Worm (Caenorhabditis elegans) whole organism, midembryonic: Measurements from ENCODE around the gene pef-1.
A peak's percentile ranks its signal among the peaks of the same experiment; 100 is the strongest.

Experiments used
- T22C8.4 ChIP-seq: fragments of 200-800 bp; sonication (Bioruptor generic); IDR thresholded peaks from 2 replicates; pipeline ENCODE4 v1.3.6; 2022; ENCODE audit warnings: missing genetic modification characterization, missing compliant biosample characterization
- cog-1 ChIP-seq: sonication (generic microtip); optimal IDR thresholded peaks from 2 replicates; lab custom pipeline; 2016; ENCODE audit warnings: missing genetic modification characterization, missing compliant biosample characterization
- flt-1 ChIP-seq: fragments of 200-800 bp; sonication (Bioruptor generic); IDR thresholded peaks from 2 replicates; pipeline ENCODE4 v1.3.6; 2022; ENCODE audit warnings: missing genetic modification characterization, missing compliant biosample characterization
- klf-2 ChIP-seq: fragments of 200-800 bp; sonication (Bioruptor generic); conservative IDR thresholded peaks from 2 replicates; pipeline ENCODE4 v1.3.6; 2022; ENCODE audit warnings: missing genetic modification reagents, missing genetic modification characterization, missing compliant biosample characterization
- med-1 ChIP-seq: sonication (generic microtip); optimal IDR thresholded peaks from 2 replicates; lab custom pipeline; 2017; ENCODE audit warnings: missing genetic modification characterization, mild to moderate bottlenecking, missing compliant biosample characterization, antibody characterized with exemption, missing genetic modification reagents; ENCODE audit not compliant: insufficient read depth
- ref-1 ChIP-seq: fragments of 200-800 bp; sonication (Bioruptor generic); conservative IDR thresholded peaks from 2 replicates; pipeline ENCODE4 v1.3.6; 2022; ENCODE audit warnings: missing genetic modification reagents, missing genetic modification characterization, missing compliant biosample characterization
- tab-1 ChIP-seq: fragments of 200-800 bp; sonication (Bioruptor generic); IDR thresholded peaks from 2 replicates; pipeline ENCODE4 v1.3.6; 2022; ENCODE audit warnings: missing genetic modification characterization, missing compliant biosample characterization
- ztf-23 ChIP-seq: fragments of 200-800 bp; sonication (Bioruptor generic); IDR thresholded peaks from 2 replicates; pipeline ENCODE4 v1.3.6; 2022; ENCODE audit warnings: missing genetic modification reagents, missing genetic modification characterization, missing compliant biosample characterization
- ztf-29 ChIP-seq: fragments of 200-800 bp; sonication (Bioruptor generic); IDR thresholded peaks from 2 replicates; pipeline ENCODE4 v1.3.6; 2022; ENCODE audit warnings: missing genetic modification reagents, missing genetic modification characterization, missing compliant biosample characterization

pef-1 gene

ce11 chrIII:888983-889549 is 37.0 kb downstream of the pef-1 start:
- TF ChIP-seq ref-1 (GFP tag; lab: Robert Waterston, UW) (no peak), flt-1 (GFP tag; lab: Robert Waterston, UW) (no peak), T22C8.4 (GFP tag; lab: Robert Waterston, UW) (no peak), tab-1 (no peak), ztf-23 (GFP tag; lab: Robert Waterston, UW) (no peak), ztf-29 (GFP tag; lab: Robert Waterston, UW) (no peak), cog-1 (no peak), klf-2 (GFP tag; lab: Robert Waterston, UW) (no peak), med-1 (GFP tag; lab: Kevin White, UChicago) (no peak)

- no peak for TF ChIP-seq ztf-29 (GFP tag; lab: Robert Waterston, UW)
- no peak for TF ChIP-seq klf-2 (GFP tag; lab: Robert Waterston, UW)
- no peak for TF ChIP-seq ref-1 (GFP tag; lab: Robert Waterston, UW)
- TF ChIP-seq flt-1 (GFP tag; lab: Robert Waterston, UW): 0 out of 2 replicates have a peak, but pooled peaks have one; percentile 34
- no peak for TF ChIP-seq med-1 (GFP tag; lab: Kevin White, UChicago)
- TF ChIP-seq cog-1: peak; percentile 75
- peak; percentile 90 for TF ChIP-seq T22C8.4 (GFP tag; lab: Robert Waterston, UW)
- TF ChIP-seq ztf-23 (GFP tag; lab: Robert Waterston, UW): no peak
- TF ChIP-seq tab-1: no peak
Measured at ce11 chrIII:887874-888299, 38.2 kb downstream of the pef-1 start.

ce11 chrIII:886726-887125 is 39.4 kb downstream of the pef-1 start, which contains the start of gene zer-1:
TSS of gene zer-1 (minus strand) at chrIII:886793.
- TF ChIP-seq T22C8.4 (GFP tag; lab: Robert Waterston, UW) (no peak), ztf-23 (GFP tag; lab: Robert Waterston, UW) (no peak), tab-1 (no peak), med-1 (GFP tag; lab: Kevin White, UChicago) (no peak)

- no peak for TF ChIP-seq med-1 (GFP tag; lab: Kevin White, UChicago)
- no peak for TF ChIP-seq cog-1
- no peak for TF ChIP-seq klf-2 (GFP tag; lab: Robert Waterston, UW)
- TF ChIP-seq tab-1: no peak
Measured at ce11 chrIII:883595-883994, 42.5 kb downstream of the pef-1 start.

ce11 chrIII:881460-881859 is 44.7 kb downstream of the pef-1 start:
- TF ChIP-seq T22C8.4 (GFP tag; lab: Robert Waterston, UW) (no peak), ztf-29 (GFP tag; lab: Robert Waterston, UW) (no peak), ztf-23 (GFP tag; lab: Robert Waterston, UW) (no peak), ref-1 (GFP tag; lab: Robert Waterston, UW) (no peak), flt-1 (GFP tag; lab: Robert Waterston, UW) (no peak), klf-2 (GFP tag; lab: Robert Waterston, UW) (no peak), tab-1 (no peak), cog-1 (no peak), med-1 (GFP tag; lab: Kevin White, UChicago) (no peak)

ce11 chrIII:880840-881239 is 45.3 kb downstream of the pef-1 start:
- TF ChIP-seq ref-1 (GFP tag; lab: Robert Waterston, UW): no peak
- TF ChIP-seq ztf-23 (GFP tag; lab: Robert Waterston, UW): no peak
- TF ChIP-seq klf-2 (GFP tag; lab: Robert Waterston, UW): no peak
- no peak for TF ChIP-seq med-1 (GFP tag; lab: Kevin White, UChicago)
- TF ChIP-seq T22C8.4 (GFP tag; lab: Robert Waterston, UW): no peak
- TF ChIP-seq cog-1: no peak
- no peak for TF ChIP-seq ztf-29 (GFP tag; lab: Robert Waterston, UW)
- no peak for TF ChIP-seq tab-1
- no peak for TF ChIP-seq flt-1 (GFP tag; lab: Robert Waterston, UW)

- TF ChIP-seq tab-1 (no peak), T22C8.4 (GFP tag; lab: Robert Waterston, UW) (no peak), klf-2 (GFP tag; lab: Robert Waterston, UW) (no peak), ref-1 (GFP tag; lab: Robert Waterston, UW) (no peak), med-1 (GFP tag; lab: Kevin White, UChicago) (no peak), ztf-29 (GFP tag; lab: Robert Waterston, UW) (no peak)
Measured at ce11 chrIII:879634-880033, 46.5 kb downstream of the pef-1 start, which contains the start of the genes T24C4.5 and ucr-2.3. TSS of gene T24C4.5 (minus strand) at chrIII:879734. TSS of gene ucr-2.3 (plus strand) at chrIII:879860.

ce11 chrIII:873432-873831 is 52.7 kb downstream of the pef-1 start, which contains the start of gene clc-19:
TSS of gene clc-19 (minus strand) at chrIII:873566.
- TF ChIP-seq T22C8.4 (GFP tag; lab: Robert Waterston, UW): no peak
- no peak for TF ChIP-seq cog-1
- TF ChIP-seq klf-2 (GFP tag; lab: Robert Waterston, UW): no peak
- no peak for TF ChIP-seq ztf-29 (GFP tag; lab: Robert Waterston, UW)
- no peak for TF ChIP-seq tab-1
- TF ChIP-seq flt-1 (GFP tag; lab: Robert Waterston, UW): no peak

ce11 chrIII:872373-872772 is 53.7 kb downstream of the pef-1 start, which contains the start of the genes T24C4.3 and clc-20:
TSS of gene T24C4.3 (minus strand) at chrIII:872473.
TSS of gene clc-20 (plus strand) at chrIII:872583.
- no peak for TF ChIP-seq ref-1 (GFP tag; lab: Robert Waterston, UW)
- no peak for TF ChIP-seq tab-1
- no peak for TF ChIP-seq flt-1 (GFP tag; lab: Robert Waterston, UW)
- TF ChIP-seq ztf-23 (GFP tag; lab: Robert Waterston, UW): no peak
- no peak for TF ChIP-seq med-1 (GFP tag; lab: Kevin White, UChicago)
- TF ChIP-seq T22C8.4 (GFP tag; lab: Robert Waterston, UW): no peak
- no peak for TF ChIP-seq cog-1
- no peak for TF ChIP-seq klf-2 (GFP tag; lab: Robert Waterston, UW)
- no peak for TF ChIP-seq ztf-29 (GFP tag; lab: Robert Waterston, UW)
